Worm (Caenorhabditis elegans) whole organism, late embryonic: ENCODE measurements around the gene aat-6.

Source experiments
- ceh-18 ChIP-seq: sonication (generic microtip); optimal IDR thresholded peaks from 2 replicates; lab custom pipeline; 2016; ENCODE audit warnings: missing genetic modification characterization, missing compliant biosample characterization
- ceh-22 ChIP-seq: sonication (generic microtip); optimal IDR thresholded peaks from 2 replicates; lab custom pipeline; 2017; ENCODE audit warnings: missing biosample characterization, missing genetic modification characterization
- ceh-30 ChIP-seq: fragments of 150-350 bp; optimal IDR thresholded peaks from 2 replicates; lab custom pipeline; 2014; ENCODE audit warnings: missing biosample characterization, missing genetic modification characterization
- ceh-31 ChIP-seq: sonication (generic microtip); optimal IDR thresholded peaks from 2 replicates; lab custom pipeline; 2016; ENCODE audit warnings: missing genetic modification characterization, missing compliant biosample characterization
- elt-2 ChIP-seq: sonication (generic microtip); optimal IDR thresholded peaks from 2 replicates; lab custom pipeline; 2016; ENCODE audit warnings: missing genetic modification reagents, missing genetic modification characterization, missing compliant biosample characterization
- elt-4 ChIP-seq: sonication (generic microtip); optimal IDR thresholded peaks from 2 replicates; lab custom pipeline; 2016; ENCODE audit warnings: missing genetic modification characterization, missing compliant biosample characterization
- fkh-6 ChIP-seq: sonication (generic microtip); optimal IDR thresholded peaks from 2 replicates; lab custom pipeline; 2016; ENCODE audit warnings: missing genetic modification characterization, missing compliant biosample characterization
- hlh-13 ChIP-seq: fragments of 200-800 bp; sonication (Bioruptor generic); optimal IDR thresholded peaks from 2 replicates; lab custom pipeline; 2018; ENCODE audit warnings: mild to moderate bottlenecking, missing genetic modification characterization, missing compliant biosample characterization
- odd-2 ChIP-seq: sonication (generic microtip); optimal IDR thresholded peaks from 2 replicates; lab custom pipeline; 2017; ENCODE audit warnings: antibody characterized with exemption, mild to moderate bottlenecking, missing genetic modification characterization, missing compliant biosample characterization
- pha-4 ChIP-seq: fragments of 150-350 bp; optimal IDR thresholded peaks from 2 replicates; lab custom pipeline; 2018; ENCODE audit warnings: missing biosample characterization, missing genetic modification reagents, missing genetic modification characterization
- rnt-1 ChIP-seq: sonication (generic microtip); optimal IDR thresholded peaks from 2 replicates; lab custom pipeline; 2016; ENCODE audit warnings: missing genetic modification characterization, missing compliant biosample characterization
- sdc-2 ChIP-seq: sonication (generic microtip); optimal IDR thresholded peaks from 2 replicates; lab custom pipeline; 2016; ENCODE audit warnings: missing genotype, missing genetic modification characterization, missing compliant biosample characterization
- ttx-3 ChIP-seq: sonication (generic microtip); optimal IDR thresholded peaks from 2 replicates; lab custom pipeline; 2016; ENCODE audit warnings: missing genetic modification reagents, missing genetic modification characterization, missing compliant biosample characterization

- TF ChIP-seq fkh-6 (no peak), elt-4 (tag; lab: Kevin White, UChicago) (no peak), elt-2 (tag; lab: Kevin White, UChicago) (no peak), sdc-2 (tag; lab: Kevin White, UChicago) (no peak), ceh-18 (tag; lab: Kevin White, UChicago) (no peak), hlh-13 (GFP tag; lab: Kevin White, UChicago) (no peak), pha-4 (tag; lab: Kevin White, UChicago) (no peak), rnt-1 (no peak), ceh-31 (tag; lab: Kevin White, UChicago) (no peak), ceh-30 (tag; lab: Kevin White, UChicago) (no peak), odd-2 (tag; lab: Kevin White, UChicago) (no peak), ttx-3 (tag; lab: Kevin White, UChicago) (no peak), ceh-22 (tag; lab: Kevin White, UChicago) (no peak)
These were observed 27.0 kb downstream of the aat-6 start, which contains the start of gene F57B7.2 for ce11 chrV:11443503-11443902.
